Worm (Caenorhabditis elegans): ENCODE measurements around the gene tat-1.

ce11 chrIII:12437020-12437419 lies 15.5 kb upstream of the tat-1 start:
- TF ChIP-seq pha-4 (tag; optimal IDR thresholded peaks at IDR 0.05) (no peak), unc-55 (GFP tag; optimal IDR thresholded peaks at IDR 0.05) (no peak), nhr-11 (tag; optimal IDR thresholded peaks at IDR 0.05) (no peak), pat-9 (tag; optimal IDR thresholded peaks at IDR 0.05) (no peak)

All from whole organism, late embryonic.